Worm (Caenorhabditis elegans): Measurements from ENCODE around the gene rps-16.

rps-16 gene

DNA sequence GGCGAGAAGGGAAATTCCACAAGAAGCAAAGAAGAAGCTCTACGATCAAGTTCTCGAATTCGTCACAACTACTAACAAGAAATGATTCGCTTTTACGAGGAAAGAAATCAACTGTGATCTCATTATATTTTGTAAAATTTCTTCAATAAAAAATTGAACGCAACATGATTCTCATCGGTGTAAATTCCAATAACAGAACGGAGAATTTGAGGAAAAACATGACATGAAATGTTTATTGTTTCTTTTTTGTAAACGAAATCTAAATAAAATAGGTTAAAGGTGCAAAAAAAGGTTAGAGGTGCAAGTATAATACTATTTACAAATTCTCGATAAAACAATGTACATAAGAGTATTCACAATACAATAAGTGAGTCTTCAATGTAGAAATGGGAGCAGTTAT lies 8.9 kb downstream of the rps-16 start:
- TF ChIP-seq ref-2 (tag; optimal IDR thresholded peaks at IDR 0.05), result no peak
- no peak for TF ChIP-seq elt-4 (tag; optimal IDR thresholded peaks at IDR 0.05)
- TF ChIP-seq T23F11.4 (GFP tag; optimal IDR thresholded peaks at IDR 0.05), result no peak
- no peak for TF ChIP-seq ahr-1 (tag; optimal IDR thresholded peaks at IDR 0.05)
- TF ChIP-seq hlh-30 (tag; optimal IDR thresholded peaks at IDR 0.05; ENCODE audit: insufficient read depth), result no peak
- no peak for TF ChIP-seq hlh-15 (tag; optimal IDR thresholded peaks at IDR 0.05)
- TF ChIP-seq gmeb-2 (tag; optimal IDR thresholded peaks at IDR 0.05), result no peak

DNA sequence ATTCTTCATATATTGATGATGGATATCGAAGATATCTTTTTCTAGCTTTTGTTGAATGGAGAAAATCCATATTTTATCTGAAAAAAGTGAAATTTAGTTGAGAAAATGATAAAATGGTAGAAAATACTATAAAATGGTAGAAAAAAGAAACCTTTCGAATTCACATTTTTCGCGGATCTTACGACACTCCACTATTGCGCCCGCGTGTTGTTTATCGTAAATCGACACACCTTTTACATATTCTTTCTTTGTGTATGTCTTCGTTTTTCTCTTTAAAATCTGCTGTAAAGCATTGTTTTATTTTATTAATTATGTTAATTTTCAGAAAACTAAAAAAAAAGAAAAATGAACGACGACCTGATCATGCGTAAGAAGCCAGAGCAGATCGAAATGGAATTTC lies 9.5 kb downstream of the rps-16 start, which contains the start of the genes cdt-2 and T01C3.2:
cdt-2 (minus strand) TSS at position 284 of the 400 bp plus-strand sequence.
T01C3.2 (plus strand) TSS at position 326 of the 400 bp plus-strand sequence.
- TF ChIP-seq nfya-1 (tag; optimal IDR thresholded peaks at IDR 0.05) (peak; percentile 19), ceh-6 (GFP tag; optimal IDR thresholded peaks at IDR 0.05) (no peak), ceh-30 (tag; optimal IDR thresholded peaks at IDR 0.05) (no peak)

DNA sequence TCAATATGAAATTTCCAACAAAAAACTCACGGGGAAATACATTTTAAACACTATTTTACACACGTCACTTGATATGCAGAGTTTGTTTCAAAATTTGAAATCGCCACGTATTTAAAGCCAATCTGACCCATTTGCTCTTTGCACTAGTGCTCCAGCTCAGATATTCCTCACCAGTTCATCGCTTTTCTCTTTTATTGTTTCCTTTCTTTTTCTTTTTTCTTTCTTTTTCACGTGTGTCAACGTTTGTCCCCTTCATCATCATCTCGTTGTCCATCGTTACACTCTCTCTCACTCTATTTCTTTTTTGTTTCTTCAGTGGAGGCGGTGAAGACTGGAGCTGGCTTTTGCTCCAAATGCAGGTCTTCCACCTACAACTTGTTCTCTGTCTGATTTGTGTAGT lies 15.7 kb downstream of the rps-16 start, which contains the start of gene F02D8.4:
F02D8.4 (plus strand) TSS at position 301 of the 400 bp plus-strand sequence.
- no peak for TF ChIP-seq nhr-232 (tag; optimal IDR thresholded peaks at IDR 0.05)
- no peak for TF ChIP-seq lin-11 (tag; optimal IDR thresholded peaks at IDR 0.05)
- TF ChIP-seq unc-86 (tag; optimal IDR thresholded peaks at IDR 0.05), result no peak
- no peak for TF ChIP-seq che-1 (tag; optimal IDR thresholded peaks at IDR 0.05)
- TF ChIP-seq ahr-1 (tag; optimal IDR thresholded peaks at IDR 0.05), result no peak
- TF ChIP-seq dve-1 (tag; optimal IDR thresholded peaks at IDR 0.05), result no peak
- no peak for TF ChIP-seq ceh-6 (GFP tag; optimal IDR thresholded peaks at IDR 0.05)
- TF ChIP-seq pag-3 (tag; optimal IDR thresholded peaks at IDR 0.05; ENCODE audit: borderline replicate concordance), result no peak

DNA sequence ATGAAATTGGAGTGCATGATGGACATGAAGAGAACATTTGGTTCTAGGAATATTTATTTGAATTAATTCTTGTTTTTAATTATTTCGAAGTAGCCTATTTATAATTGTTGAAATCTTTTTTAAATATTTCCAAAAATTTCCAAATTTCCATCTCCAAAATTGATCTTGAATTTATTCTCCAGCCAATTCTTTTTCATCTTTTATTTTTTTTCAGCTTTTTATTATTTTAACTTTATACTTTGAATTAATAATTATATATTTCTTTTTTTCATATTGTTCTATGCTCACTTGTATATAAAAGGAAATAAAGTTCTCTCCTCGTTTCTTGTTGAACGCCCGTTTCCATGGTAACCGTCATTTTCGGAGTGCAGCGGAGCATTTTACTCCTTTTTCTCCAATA lies 20.4 kb downstream of the rps-16 start, which contains the start of gene xbx-1:
xbx-1 (plus strand) TSS at position 301 of the 400 bp plus-strand sequence.
- TF ChIP-seq pax-1 (tag; optimal IDR thresholded peaks at IDR 0.05), result no peak
- no peak for TF ChIP-seq nhr-232 (tag; optimal IDR thresholded peaks at IDR 0.05)
- TF ChIP-seq unc-3 (GFP tag; conservative IDR thresholded peaks at IDR 0.05), result no peak
- no peak for TF ChIP-seq unc-3 (tag; optimal IDR thresholded peaks at IDR 0.05)
- no peak for TF ChIP-seq hlh-6 (tag; optimal IDR thresholded peaks at IDR 0.05)
- no peak for TF ChIP-seq npax-4 (tag; optimal IDR thresholded peaks at IDR 0.05)

DNA sequence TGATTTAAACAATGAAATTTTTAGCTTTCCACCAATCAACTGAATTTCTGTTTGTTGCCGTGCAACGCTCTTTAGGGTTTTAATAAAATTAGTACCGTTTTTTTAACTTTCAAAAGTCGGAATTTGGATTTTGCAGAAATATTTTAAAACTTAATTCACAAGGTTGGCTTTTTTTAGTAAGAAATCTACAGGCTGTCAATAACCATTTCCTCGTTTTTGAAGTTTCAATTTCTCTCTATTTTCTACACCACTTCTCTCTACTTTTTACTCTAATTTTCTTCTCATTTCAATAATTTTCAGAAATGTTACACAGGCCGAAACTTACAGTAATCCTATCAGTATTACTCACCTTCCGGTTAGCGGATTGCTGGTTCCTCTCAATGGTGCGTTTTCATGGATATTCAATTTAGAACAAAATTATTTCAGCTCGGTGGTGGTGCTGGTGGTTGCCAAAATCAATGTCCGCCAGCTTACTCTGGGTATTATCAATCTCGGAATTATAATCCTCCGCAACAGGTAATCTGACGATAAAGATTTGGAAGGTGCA lies 22.1 kb downstream of the rps-16 start, which contains the start of the genes grd-12 and F02D8.1:
grd-12 (plus strand) TSS at position 301 of the 547 bp plus-strand sequence.
F02D8.1 (minus strand) TSS at position 497 of the 547 bp plus-strand sequence.
- no peak for TF ChIP-seq nfya-1 (tag; optimal IDR thresholded peaks at IDR 0.05)
- TF ChIP-seq hlh-15 (tag; optimal IDR thresholded peaks at IDR 0.05), result no peak
- no peak for TF ChIP-seq T23F11.4 (GFP tag; optimal IDR thresholded peaks at IDR 0.05)

DNA sequence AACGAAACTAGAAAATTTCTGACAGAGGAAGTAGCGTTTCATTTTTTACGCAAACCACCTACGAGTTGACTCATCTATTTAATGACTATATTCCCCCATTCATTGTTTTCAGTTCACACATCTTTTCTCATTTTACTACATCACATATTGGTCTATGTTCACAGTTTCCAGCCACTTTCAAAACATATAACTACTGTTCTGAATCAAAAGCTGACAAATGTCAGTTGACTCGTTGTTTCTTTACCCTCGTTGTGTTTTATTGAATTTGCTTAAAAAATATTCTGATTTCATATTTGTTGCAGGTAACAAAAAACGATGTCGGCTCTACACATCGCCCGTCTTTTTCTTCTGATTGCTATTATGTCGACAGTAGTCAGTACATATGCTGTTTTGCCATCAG lies 29.2 kb downstream of the rps-16 start, which contains the start of gene nlp-59:
nlp-59 (plus strand) TSS at position 301 of the 400 bp plus-strand sequence.
- no peak for TF ChIP-seq unc-42 (tag; optimal IDR thresholded peaks at IDR 0.05)
- TF ChIP-seq nhr-232 (tag; optimal IDR thresholded peaks at IDR 0.05), result no peak
- no peak for TF ChIP-seq lim-6 (tag; optimal IDR thresholded peaks at IDR 0.05)
- no peak for TF ChIP-seq C38D4.7 (GFP tag; optimal IDR thresholded peaks at IDR 0.05)
- no peak for TF ChIP-seq ceh-48 (tag; optimal IDR thresholded peaks at IDR 0.05)
- no peak for TF ChIP-seq pag-3 (tag; optimal IDR thresholded peaks at IDR 0.05; ENCODE audit: borderline replicate concordance)
- TF ChIP-seq fkh-6 (tag; optimal IDR thresholded peaks at IDR 0.05), result no peak

DNA sequence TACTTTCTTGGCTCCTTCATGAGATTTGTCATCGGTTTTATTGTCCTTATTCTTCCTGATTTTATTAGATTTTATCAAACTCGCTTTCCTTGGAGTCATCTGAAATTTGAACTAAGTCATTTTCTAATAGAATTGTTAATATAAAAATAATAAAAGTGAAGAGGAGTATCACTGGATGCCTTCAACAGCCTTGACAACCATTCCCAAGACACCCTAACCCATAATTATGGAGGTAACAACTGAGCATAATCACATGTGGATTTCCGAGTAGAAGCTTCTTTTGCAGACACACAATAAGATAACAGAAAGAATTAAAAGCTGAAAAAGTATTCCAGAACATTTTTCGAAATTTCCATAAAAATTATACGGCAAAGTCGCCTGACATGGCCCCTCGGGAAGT lies 44.7 kb downstream of the rps-16 start, which contains the start of gene F02D8.9:
F02D8.9 (minus strand) TSS at position 101 of the 400 bp plus-strand sequence.
- TF ChIP-seq unc-86 (tag; optimal IDR thresholded peaks at IDR 0.05), result no peak
- TF ChIP-seq elt-2 (tag; optimal IDR thresholded peaks at IDR 0.05), result no peak
- TF ChIP-seq sdc-2 (tag; optimal IDR thresholded peaks at IDR 0.05), result no peak
